Fruit fly (Drosophila melanogaster): ENCODE measurements around the gene CG31174.

Gene CG31174

dm6 chr3R:21828040-21828526, 41.2 kb downstream of the CG31174 start (continued):
- TF ChIP-seq CG16779 (tag; optimal IDR thresholded peaks at IDR 0.05) (no peak), Blimp-1 (GFP tag; optimal IDR thresholded peaks at IDR 0.05) (no peak), Hr39 (GFP tag; optimal IDR thresholded peaks at IDR 0.05) (peak; percentile 60), CG10631 (GFP tag; optimal IDR thresholded peaks at IDR 0.05) (peak; percentile 41), CG11902 (GFP tag; optimal IDR thresholded peaks at IDR 0.05) (peak; percentile 8), achi (GFP tag; optimal IDR thresholded peaks at IDR 0.05) (no peak), CG10669 (GFP tag; optimal IDR thresholded peaks at IDR 0.05) (no peak), CG6276 (GFP tag; optimal IDR thresholded peaks at IDR 0.05) (no peak), CG11294 (GFP tag; IDR thresholded peaks at IDR 0.05) (no peak), Eip93F (GFP tag; optimal IDR thresholded peaks at IDR 0.05) (no peak), lz (GFP tag; optimal IDR thresholded peaks at IDR 0.05) (peak; percentile 44), Gug (GFP tag; IDR thresholded peaks at IDR 0.05) (no peak), CG4318 (GFP tag; optimal IDR thresholded peaks at IDR 0.05) (no peak)

dm6 chr3R:21827453-21828039, 41.8 kb downstream of the CG31174 start:
- TF ChIP-seq Hr4 (GFP tag; optimal IDR thresholded peaks at IDR 0.05): peak; percentile 58
- no peak for TF ChIP-seq fd85E (GFP tag; optimal IDR thresholded peaks at IDR 0.05)
- peak; percentile 15 for TF ChIP-seq CG3032 (tag; optimal IDR thresholded peaks at IDR 0.05)
- no peak for TF ChIP-seq dac (GFP tag; optimal IDR thresholded peaks at IDR 0.05)
- TF ChIP-seq CG8319 (GFP tag; optimal IDR thresholded peaks at IDR 0.05): no peak
- peak; percentile 8 for TF ChIP-seq CG11762 (GFP tag; optimal IDR thresholded peaks at IDR 0.05; ENCODE audit: insufficient read depth)
- TF ChIP-seq vri (GFP tag; optimal IDR thresholded peaks at IDR 0.05): peak; percentile 14
- peak; percentile 81 for TF ChIP-seq Met (GFP tag; optimal IDR thresholded peaks at IDR 0.05)
- peak; percentile 56 for TF ChIP-seq Sox14 (GFP tag; optimal IDR thresholded peaks at IDR 0.05)
- peak; percentile 3 for TF ChIP-seq spab (GFP tag; optimal IDR thresholded peaks at IDR 0.05)
- peak; percentile 23 for TF ChIP-seq Ets96B (tag; optimal IDR thresholded peaks at IDR 0.05)
- peak; percentile 37; the same call in 1 of the 2 replicates for TF ChIP-seq CG15336 (GFP tag; IDR thresholded peaks at IDR 0.05)
- peak; percentile 1 for TF ChIP-seq CG8632 (GFP tag; optimal IDR thresholded peaks at IDR 0.05)
- peak; percentile 50 for TF ChIP-seq lz (GFP tag; optimal IDR thresholded peaks at IDR 0.05)
- peak in 1 of 2 experiments; percentile 1 for TF ChIP-seq ss (GFP tag; optimal IDR thresholded peaks at IDR 0.05)
- peak; percentile 56 for TF ChIP-seq cyc (GFP tag; optimal IDR thresholded peaks at IDR 0.05)
- TF ChIP-seq CG6792 (GFP tag; optimal IDR thresholded peaks at IDR 0.05): peak; percentile 7
- TF ChIP-seq salr (GFP tag; optimal IDR thresholded peaks at IDR 0.05): peak in 1 of 2 experiments; percentile 15
- TF ChIP-seq CG8119 (GFP tag; IDR thresholded peaks at IDR 0.05): no peak; the same call in 2 of the 3 replicates
- TF ChIP-seq Lpt (GFP tag; optimal IDR thresholded peaks at IDR 0.05): no peak
- no peak for TF ChIP-seq CG9139 (GFP tag; optimal IDR thresholded peaks at IDR 0.05)
- TF ChIP-seq CG11902 (GFP tag; optimal IDR thresholded peaks at IDR 0.05): peak; percentile 9
- TF ChIP-seq svp (GFP tag): peak; percentile 86
- TF ChIP-seq Sox15 (GFP tag; optimal IDR thresholded peaks at IDR 0.05): no peak
- peak; percentile 67 for TF ChIP-seq Hr39 (GFP tag; optimal IDR thresholded peaks at IDR 0.05)
- TF ChIP-seq Smox (GFP tag; optimal IDR thresholded peaks at IDR 0.05): peak; percentile 73
- TF ChIP-seq net (GFP tag; optimal IDR thresholded peaks at IDR 0.05): no peak
- peak; percentile 27 for TF ChIP-seq CG10631 (GFP tag; optimal IDR thresholded peaks at IDR 0.05)
- TF ChIP-seq CG16779 (tag; optimal IDR thresholded peaks at IDR 0.05): no peak
- peak; percentile 73 for TF ChIP-seq CG31627 (GFP tag; optimal IDR thresholded peaks at IDR 0.05)
- TF ChIP-seq OdsH (GFP tag; optimal IDR thresholded peaks at IDR 0.05): peak; percentile 65
- TF ChIP-seq Blimp-1 (GFP tag; optimal IDR thresholded peaks at IDR 0.05): no peak
- TF ChIP-seq eg (GFP tag; IDR thresholded peaks at IDR 0.05): no peak
- TF ChIP-seq CG32006 (GFP tag; optimal IDR thresholded peaks at IDR 0.05): peak; percentile 42
- no peak for TF ChIP-seq CG7368 (GFP tag; optimal IDR thresholded peaks at IDR 0.05)
- TF ChIP-seq Ets21C (GFP tag; optimal IDR thresholded peaks at IDR 0.05): peak; percentile 38
- TF ChIP-seq CG10669 (GFP tag; optimal IDR thresholded peaks at IDR 0.05): peak; percentile 9
- TF ChIP-seq Eip93F (GFP tag; optimal IDR thresholded peaks at IDR 0.05): no peak
- TF ChIP-seq fd59A (GFP tag; optimal IDR thresholded peaks at IDR 0.05): no peak
- peak; percentile 58 for TF ChIP-seq acj6 (GFP tag; optimal IDR thresholded peaks at IDR 0.05)
- TF ChIP-seq Hr38 (GFP tag; optimal IDR thresholded peaks at IDR 0.05): no peak
- no peak for TF ChIP-seq CG6854 (GFP tag; optimal IDR thresholded peaks at IDR 0.05)
- TF ChIP-seq Sox102F (GFP tag; optimal IDR thresholded peaks at IDR 0.05): peak; percentile 71
- 0 out of 2 replicates have a peak, but pooled peaks have one; percentile 12 for TF ChIP-seq Gug (GFP tag; IDR thresholded peaks at IDR 0.05)
- no peak for TF ChIP-seq CG6276 (GFP tag; optimal IDR thresholded peaks at IDR 0.05)

Data from whole organism, prepupa.